Fruit fly (Drosophila melanogaster) whole organism, embryonic: ENCODE results near the gene CG10738.

Experiments used
- B-H2 ChIP-seq: fragments of 200-800 bp; sonication (Bioruptor generic); optimal IDR thresholded peaks from 2 replicates; lab custom pipeline; 2018; ENCODE audit warnings: missing biosample characterization, mild to moderate bottlenecking, missing genetic modification characterization
- BEAF-32 ChIP-seq: fragments of 200-800 bp; sonication (Bioruptor generic); optimal IDR thresholded peaks from 3 replicates; lab custom pipeline; 2017; ENCODE audit warnings: missing biosample characterization, missing genetic modification characterization, mild to moderate bottlenecking, moderate library complexity, missing genetic modification reagents
- CG10147 ChIP-seq: fragments of 200-800 bp; sonication (Bioruptor generic); optimal IDR thresholded peaks from 2 replicates; lab custom pipeline; 2019; ENCODE audit warnings: missing biosample characterization, mild to moderate bottlenecking, missing genetic modification characterization, moderate library complexity
- CG10979 ChIP-seq: fragments of 200-800 bp; sonication (Bioruptor generic); optimal IDR thresholded peaks from 2 replicates; lab custom pipeline; 2018; ENCODE audit warnings: missing biosample characterization, mild to moderate bottlenecking, missing genetic modification characterization, moderate library complexity
- CG12391 ChIP-seq: fragments of 200-800 bp; sonication (Bioruptor generic); optimal IDR thresholded peaks from 3 replicates; lab custom pipeline; 2018; ENCODE audit warnings: missing biosample characterization, mild to moderate bottlenecking, missing genetic modification characterization, moderate library complexity
- CG13123 ChIP-seq: fragments of 200-800 bp; sonication (Bioruptor generic); optimal IDR thresholded peaks from 2 replicates; lab custom pipeline; 2016; ENCODE audit warnings: missing biosample characterization, missing genetic modification characterization
- CG13624 ChIP-seq: fragments of 200-800 bp; sonication (Bioruptor generic); optimal IDR thresholded peaks from 2 replicates; lab custom pipeline; 2016; ENCODE audit warnings: missing biosample characterization, missing genetic modification characterization
- CG14050 ChIP-seq: fragments of 200-800 bp; sonication (Bioruptor generic); IDR thresholded peaks from 3 replicates; pipeline ENCODE4 v1.3.6; 2022; ENCODE audit warnings: missing biosample characterization, missing genetic modification characterization
- CG17359 ChIP-seq: fragments of 200-800 bp; sonication (Bioruptor generic); optimal IDR thresholded peaks from 3 replicates; lab custom pipeline; 2018; ENCODE audit warnings: missing biosample characterization, mild to moderate bottlenecking, missing genetic modification characterization, moderate library complexity
- CG17612 ChIP-seq: fragments of 200-800 bp; sonication (Bioruptor generic); IDR thresholded peaks from 2 replicates; pipeline ENCODE4 v1.3.6; 2022; ENCODE audit warnings: missing biosample characterization, missing genetic modification characterization
- CG18262 ChIP-seq: fragments of 200-800 bp; optimal IDR thresholded peaks from 3 replicates; lab custom pipeline; 2019; ENCODE audit warnings: missing biosample characterization, mild to moderate bottlenecking, missing genetic modification characterization, moderate library complexity
- CG1832 ChIP-seq: fragments of 200-800 bp; sonication (Bioruptor generic); optimal IDR thresholded peaks from 2 replicates; lab custom pipeline; 2017; ENCODE audit warnings: missing biosample characterization, mild to moderate bottlenecking, missing genetic modification characterization, inconsistent platforms
- CG2678 ChIP-seq: fragments of 200-800 bp; sonication (Bioruptor generic); optimal IDR thresholded peaks from 3 replicates; lab custom pipeline; 2019; ENCODE audit warnings: missing biosample characterization, mild to moderate bottlenecking, missing genetic modification characterization, moderate library complexity
- CG30431 ChIP-seq: fragments of 200-800 bp; sonication (Bioruptor generic); optimal IDR thresholded peaks from 2 replicates; lab custom pipeline; 2017; ENCODE audit warnings: missing biosample characterization, missing genetic modification characterization
- CG31224 ChIP-seq: fragments of 200-800 bp; sonication (Bioruptor generic); IDR thresholded peaks from 2 replicates; pipeline ENCODE4 v1.3.6; 2022; ENCODE audit warnings: missing biosample characterization, missing genetic modification characterization
- CG31441 ChIP-seq: fragments of 200-800 bp; sonication (Bioruptor generic); IDR thresholded peaks from 2 replicates; pipeline ENCODE4 v1.3.6; 2022; ENCODE audit warnings: missing biosample characterization, missing genetic modification characterization
- CG6272 ChIP-seq: fragments of 200-800 bp; sonication (Bioruptor generic); IDR thresholded peaks from 2 replicates; pipeline ENCODE4 v1.3.6; 2022; ENCODE audit warnings: missing biosample characterization, missing genetic modification characterization
- CG6854 ChIP-seq: fragments of 200-800 bp; sonication (Bioruptor generic); optimal IDR thresholded peaks from 3 replicates; lab custom pipeline; 2017; ENCODE audit warnings: missing biosample characterization, mild to moderate bottlenecking, missing genetic modification characterization
- CG7372 ChIP-seq: fragments of 200-800 bp; sonication (Bioruptor generic); IDR thresholded peaks from 2 replicates; pipeline ENCODE4 v1.3.6; 2022; ENCODE audit warnings: missing biosample characterization, missing genetic modification characterization
- CG7928 ChIP-seq: fragments of 200-800 bp; sonication (Bioruptor generic); optimal IDR thresholded peaks from 2 replicates; lab custom pipeline; 2017; ENCODE audit warnings: missing biosample characterization, mild to moderate bottlenecking, missing genetic modification characterization
- CG8089 ChIP-seq: fragments of 200-800 bp; sonication (Bioruptor generic); optimal IDR thresholded peaks from 3 replicates; lab custom pipeline; 2016; ENCODE audit warnings: missing biosample characterization, missing genetic modification characterization
- CG8281 ChIP-seq: fragments of 200-800 bp; sonication (Bioruptor generic); optimal IDR thresholded peaks from 2 replicates; lab custom pipeline; 2018; ENCODE audit warnings: missing biosample characterization, mild to moderate bottlenecking, missing genetic modification characterization, moderate library complexity
- CG8359 ChIP-seq: fragments of 200-800 bp; sonication (Bioruptor generic); optimal IDR thresholded peaks from 2 replicates; lab custom pipeline; 2017; ENCODE audit warnings: missing biosample characterization, mild to moderate bottlenecking, missing genetic modification characterization, borderline replicate concordance
- Gsc ChIP-seq: fragments of 200-800 bp; sonication (Bioruptor generic); IDR thresholded peaks from 2 replicates; pipeline ENCODE4 v1.3.6; 2022; ENCODE audit warnings: missing biosample characterization, missing genetic modification characterization
- H15 ChIP-seq: fragments of 200-800 bp; sonication (Bioruptor generic); IDR thresholded peaks from 3 replicates; pipeline ENCODE4 v1.3.6; 2022; ENCODE audit warnings: missing biosample characterization, missing genetic modification characterization
- HLH3B ChIP-seq: fragments of 200-800 bp; sonication (Bioruptor generic); IDR thresholded peaks from 2 replicates; pipeline ENCODE4 v1.3.6; 2022; ENCODE audit warnings: missing biosample characterization, missing genetic modification characterization
- Hsf ChIP-seq: fragments of 200-800 bp; sonication (Bioruptor generic); optimal IDR thresholded peaks from 3 replicates; lab custom pipeline; 2016; ENCODE audit warnings: missing biosample characterization, missing genetic modification characterization
- Lhr ChIP-seq: fragments of 200-800 bp; sonication (Bioruptor generic); optimal IDR thresholded peaks from 3 replicates; lab custom pipeline; 2017; ENCODE audit warnings: mild to moderate bottlenecking, missing biosample characterization, missing genetic modification reagents, missing genetic modification characterization
- Mes4 ChIP-seq: fragments of 200-800 bp; sonication (Bioruptor generic); optimal IDR thresholded peaks from 2 replicates; lab custom pipeline; 2016; ENCODE audit warnings: missing biosample characterization, missing genetic modification characterization
- NFAT ChIP-seq: fragments of 200-800 bp; sonication (Bioruptor generic); IDR thresholded peaks from 2 replicates; pipeline ENCODE4 v1.3.6; 2022; ENCODE audit warnings: missing biosample characterization, missing genetic modification characterization
- Rfx ChIP-seq: fragments of 200-800 bp; sonication (Bioruptor generic); IDR thresholded peaks from 2 replicates; pipeline ENCODE4 v1.3.6; 2022; ENCODE audit warnings: missing biosample characterization, missing genetic modification characterization
- Six4 ChIP-seq: fragments of 200-800 bp; sonication (Bioruptor generic); optimal IDR thresholded peaks from 2 replicates; lab custom pipeline; 2016; ENCODE audit warnings: missing biosample characterization, missing genetic modification characterization
- Sox100B ChIP-seq: fragments of 200-800 bp; sonication (Bioruptor generic); optimal IDR thresholded peaks from 3 replicates; lab custom pipeline; 2018; ENCODE audit warnings: missing biosample characterization, mild to moderate bottlenecking, missing genetic modification characterization
- Xrp1 ChIP-seq: fragments of 200-800 bp; sonication (Bioruptor generic); IDR thresholded peaks from 2 replicates; pipeline ENCODE4 v1.3.6; 2022; ENCODE audit warnings: missing biosample characterization, missing genetic modification characterization
- aop ChIP-seq: fragments of 200-800 bp; sonication (Bioruptor generic); IDR thresholded peaks from 2 replicates; pipeline ENCODE4 v1.3.6; 2022; ENCODE audit warnings: missing biosample characterization, missing genetic modification characterization
- ci ChIP-seq: fragments of 200-800 bp; sonication (Bioruptor generic); IDR thresholded peaks from 3 replicates; pipeline ENCODE4 v1.3.6; 2022; ENCODE audit warnings: missing biosample characterization, missing genetic modification characterization
- dati ChIP-seq: fragments of 200-800 bp; sonication (Bioruptor generic); IDR thresholded peaks from 2 replicates; pipeline ENCODE4 v1.3.6; 2022; ENCODE audit warnings: missing biosample characterization, missing genetic modification characterization
- exex ChIP-seq: fragments of 200-800 bp; sonication (Bioruptor generic); optimal IDR thresholded peaks from 4 replicates; lab custom pipeline; 2018; ENCODE audit warnings: missing biosample characterization, mild to moderate bottlenecking, missing genetic modification characterization, moderate library complexity
- fru ChIP-seq: fragments of >200 bp; optimal IDR thresholded peaks from 2 replicates; lab custom pipeline; 2017
- hth ChIP-seq: fragments of >200 bp; optimal IDR thresholded peaks from 2 replicates; lab custom pipeline; 2017; ENCODE audit warnings: inconsistent platforms
- jing ChIP-seq: fragments of 200-800 bp; sonication (Bioruptor generic); optimal IDR thresholded peaks from 2 replicates; lab custom pipeline; 2018; ENCODE audit warnings: missing biosample characterization, mild to moderate bottlenecking, missing genetic modification characterization
- mirr ChIP-seq: fragments of 200-800 bp; sonication (Bioruptor generic); optimal IDR thresholded peaks from 3 replicates; lab custom pipeline; 2018; ENCODE audit warnings: missing biosample characterization, mild to moderate bottlenecking, missing genetic modification characterization
- odd ChIP-seq: fragments of 200-800 bp; sonication (Bioruptor generic); optimal IDR thresholded peaks from 2 replicates; lab custom pipeline; 2017; ENCODE audit warnings: missing biosample characterization, mild to moderate bottlenecking, missing genetic modification characterization
- pho ChIP-seq: fragments of 200-800 bp; sonication (Bioruptor generic); optimal IDR thresholded peaks from 2 replicates; lab custom pipeline; 2016; ENCODE audit warnings: missing biosample characterization, missing genetic modification characterization
- ro ChIP-seq: fragments of 200-800 bp; sonication (Bioruptor generic); IDR thresholded peaks from 2 replicates; pipeline ENCODE4 v1.3.6; 2022; ENCODE audit warnings: missing biosample characterization, missing genetic modification characterization
- row ChIP-seq: fragments of 200-800 bp; sonication (Bioruptor generic); IDR thresholded peaks from 3 replicates; pipeline ENCODE4 v1.3.6; 2022; ENCODE audit warnings: missing biosample characterization, missing genetic modification characterization
- sob ChIP-seq: fragments of 200-800 bp; sonication (Bioruptor generic); IDR thresholded peaks from 2 replicates; pipeline ENCODE4 v1.3.6; 2022; ENCODE audit warnings: missing biosample characterization, missing genetic modification characterization
- ssp ChIP-seq: fragments of 200-800 bp; sonication (Bioruptor generic); IDR thresholded peaks from 2 replicates; pipeline ENCODE4 v1.3.6; 2022; ENCODE audit warnings: missing biosample characterization, missing genetic modification characterization
- ttk ChIP-seq: fragments of 200-800 bp; sonication (Bioruptor generic); IDR thresholded peaks from 2 replicates; pipeline ENCODE4 v2.1.2; 2022; ENCODE audit warnings: missing biosample characterization, missing genetic modification characterization
- zfh2 ChIP-seq: fragments of 200-800 bp; sonication (Bioruptor generic); optimal IDR thresholded peaks from 2 replicates; lab custom pipeline; 2016; ENCODE audit warnings: missing biosample characterization, missing genetic modification characterization

Gene CG10738

DNA sequence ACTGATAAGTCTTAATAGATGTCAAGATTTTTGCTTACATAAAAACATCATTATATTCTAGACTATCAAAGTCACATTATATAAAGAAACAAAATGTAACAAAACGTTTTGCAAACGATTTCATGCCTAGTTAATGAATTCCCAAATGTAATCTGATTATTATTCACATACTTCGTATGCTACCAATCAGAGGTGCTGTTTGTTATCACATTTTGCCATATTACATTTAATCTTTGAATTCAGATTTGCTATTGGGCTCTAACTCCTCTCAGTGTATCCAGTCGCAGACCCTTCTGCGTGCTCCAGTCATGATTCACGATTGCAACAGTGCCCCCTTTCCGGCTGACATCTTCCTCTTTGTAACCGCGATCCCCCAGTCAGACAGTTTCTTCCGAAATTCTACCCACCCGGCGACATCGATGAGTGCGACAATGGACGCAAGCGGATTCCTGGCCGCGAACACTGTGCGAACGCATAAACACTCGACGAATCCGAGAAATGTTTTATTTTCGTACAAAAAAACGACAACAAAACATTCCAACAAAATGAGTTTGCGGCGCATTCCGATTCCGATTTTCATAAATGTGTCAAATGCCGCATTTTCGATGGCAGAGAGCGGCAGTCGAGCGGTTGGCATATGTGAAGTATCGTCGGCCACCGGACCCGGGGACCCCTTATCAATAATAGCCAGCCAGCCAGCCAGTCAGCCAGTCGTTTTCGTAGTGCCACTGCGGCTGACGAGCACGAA, 37.7 kb downstream of the CG10738 start (continued):
- TF ChIP-seq jing (GFP tag; lab: Kevin White, UChicago) (no peak), B-H2 (GFP tag; lab: Kevin White, UChicago) (no peak), hth (lab: Kevin White, UChicago) (no peak), Gsc (GFP tag; lab: Robert Waterston, UW) (no peak), odd (GFP tag; lab: Kevin White, UChicago) (no peak), HLH3B (GFP tag; lab: Robert Waterston, UW) (peak; percentile 5; the same call in 1 of the 2 replicates), dati (GFP tag; lab: Robert Waterston, UW) (no peak), row (GFP tag; lab: Robert Waterston, UW) (peak; percentile 40; the same call in 1 of the 3 replicates), CG7372 (GFP tag; lab: Robert Waterston, UW) (no peak), CG17612 (GFP tag; lab: Robert Waterston, UW) (no peak), Hsf (GFP tag; lab: Kevin White, UChicago) (no peak), CG8281 (no peak), Mes4 (no peak), fru (lab: Kevin White, UChicago) (no peak), CG8089 (GFP tag; lab: Kevin White, UChicago) (no peak), aop (GFP tag; lab: Robert Waterston, UW) (no peak), CG13123 (GFP tag; lab: Kevin White, UChicago) (no peak), CG13624 (GFP tag; lab: Kevin White, UChicago) (no peak), ci (peak; percentile 47; the same call in 1 of the 3 replicates), Rfx (GFP tag; lab: Robert Waterston, UW) (peak; percentile 44; the same call in 1 of the 2 replicates), sob (GFP tag; lab: Robert Waterston, UW) (0 out of 2 replicates have a peak, but pooled peaks have one; percentile 36), CG18262 (tag; lab: Kevin White, UChicago) (peak; percentile 13), ttk (GFP tag; lab: Robert Waterston, UW) (no peak), Xrp1 (GFP tag; lab: Robert Waterston, UW) (no peak), CG8359 (GFP tag; lab: Kevin White, UChicago) (no peak), Sox100B (GFP tag; lab: Kevin White, UChicago) (no peak)
- TF ChIP-seq, all 482 proteins: peak for 41

DNA sequence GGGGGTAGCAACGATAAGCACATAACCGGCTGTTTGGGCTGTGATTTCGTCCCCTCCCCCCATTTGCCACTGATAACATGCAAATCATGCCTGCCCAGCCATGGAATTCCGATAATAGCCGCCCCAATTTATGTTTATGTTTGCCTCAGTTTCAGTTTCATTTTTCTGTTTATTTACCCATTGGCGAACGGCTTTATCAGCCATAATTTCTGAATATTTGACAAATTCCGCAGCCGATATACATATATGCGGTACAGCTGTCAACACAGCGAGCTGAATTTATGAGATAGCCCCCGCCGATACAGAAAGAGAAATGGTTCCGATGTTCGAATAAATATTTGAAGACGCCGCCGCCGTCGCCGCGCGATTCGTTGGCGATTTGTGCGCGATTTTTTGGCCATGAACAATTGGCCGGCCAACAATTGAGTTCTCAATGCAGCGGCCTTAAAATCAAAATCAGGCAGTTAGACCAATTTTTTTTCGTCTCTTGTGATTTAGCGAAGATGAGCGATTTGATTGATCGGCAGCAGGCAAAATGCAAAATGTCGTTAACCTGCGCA, 38.7 kb downstream of the CG10738 start:
- TF ChIP-seq BEAF-32 (GFP tag; lab: Kevin White, UChicago) (no peak), Lhr (no peak), CG10147 (no peak), CG6854 (GFP tag; lab: Kevin White, UChicago) (no peak), CG14050 (GFP tag; lab: Robert Waterston, UW) (no peak), CG31441 (GFP tag; lab: Robert Waterston, UW) (no peak), CG17359 (tag; lab: Kevin White, UChicago) (no peak), ro (GFP tag; lab: Robert Waterston, UW) (no peak), CG12391 (no peak), CG10979 (tag; lab: Kevin White, UChicago) (no peak), NFAT (GFP tag; lab: Robert Waterston, UW) (no peak), ssp (GFP tag; lab: Robert Waterston, UW) (no peak), CG1832 (GFP tag; lab: Kevin White, UChicago) (no peak), CG30431 (GFP tag; lab: Kevin White, UChicago) (no peak), CG6272 (no peak), CG7928 (no peak), sob (GFP tag; lab: Robert Waterston, UW) (no peak), mirr (GFP tag; lab: Kevin White, UChicago) (peak; percentile 83), pho (GFP tag; lab: Kevin White, UChicago) (no peak), zfh2 (no peak), Six4 (GFP tag; lab: Kevin White, UChicago) (no peak), H15 (no peak), exex (tag; lab: Kevin White, UChicago) (peak; percentile 77), CG2678 (tag; lab: Kevin White, UChicago) (no peak), CG31224 (GFP tag; lab: Robert Waterston, UW) (no peak)
